Worm (Caenorhabditis elegans): ENCODE data around the gene icap-1.

Gene icap-1

DNA sequence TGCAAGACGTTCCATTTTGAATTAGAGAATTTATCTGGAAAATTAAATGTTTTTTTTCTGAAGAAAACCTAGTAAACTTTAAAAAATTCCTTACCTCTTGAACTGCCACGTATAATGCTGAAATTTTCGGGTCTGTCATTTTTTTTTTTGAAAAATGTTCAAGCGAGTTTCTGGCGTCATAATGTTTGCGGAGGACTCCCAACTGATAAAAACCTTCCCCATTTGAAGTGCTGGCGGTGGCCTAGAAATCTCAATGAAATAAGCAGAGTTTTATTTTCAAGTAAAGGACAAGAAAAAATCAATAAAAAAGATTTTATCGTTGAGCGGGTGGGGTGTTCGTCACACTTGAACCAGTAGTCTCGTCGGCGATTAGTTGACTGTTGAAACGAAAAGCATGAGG is at the start of gene icap-1:
TSS of gene icap-1 (minus strand) at position 272 of the 400 bp plus-strand sequence.
- no peak for TF ChIP-seq unc-62 (GFP tag; optimal IDR thresholded peaks at IDR 0.05)

- TF ChIP-seq unc-62 (GFP tag; optimal IDR thresholded peaks at IDR 0.05) = no peak
Observed at ce11 chrIV:13836290-13836689, 49.5 kb upstream of the icap-1 start, which contains the start of gene H08M01.1. H08M01.1 (minus strand) TSS chrIV:13836390.

- no peak for TF ChIP-seq unc-62 (GFP tag; optimal IDR thresholded peaks at IDR 0.05)
Observed at ce11 chrIV:13834394-13835129, 47.8 kb upstream of the icap-1 start.

DNA sequence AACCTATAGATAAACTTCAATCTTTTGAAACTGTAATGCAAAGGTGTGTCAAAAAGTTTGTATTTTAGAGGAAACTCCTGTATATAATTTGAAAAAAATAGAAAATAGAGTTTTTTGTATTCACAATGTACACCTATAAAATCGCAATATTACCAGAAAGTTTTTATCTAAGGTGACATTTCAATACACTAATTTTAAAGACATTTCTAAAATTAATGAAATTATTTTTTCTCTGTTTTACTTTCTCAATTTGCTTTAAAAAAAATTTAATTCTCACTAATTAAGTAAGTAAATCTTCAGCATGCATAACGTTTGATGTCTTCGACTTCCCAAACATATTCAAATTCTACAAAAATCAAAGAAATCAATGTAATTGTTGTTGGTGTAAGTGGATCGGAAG is 40.8 kb upstream of the icap-1 start, which contains the start of gene rga-5:
TSS of gene rga-5 (plus strand) at position 301 of the 400 bp plus-strand sequence.
- TF ChIP-seq unc-62 (GFP tag; optimal IDR thresholded peaks at IDR 0.05) = no peak

ce11 chrIV:13826363-13826762 is 39.6 kb upstream of the icap-1 start:
- TF ChIP-seq unc-62 (GFP tag; optimal IDR thresholded peaks at IDR 0.05) = no peak

DNA sequence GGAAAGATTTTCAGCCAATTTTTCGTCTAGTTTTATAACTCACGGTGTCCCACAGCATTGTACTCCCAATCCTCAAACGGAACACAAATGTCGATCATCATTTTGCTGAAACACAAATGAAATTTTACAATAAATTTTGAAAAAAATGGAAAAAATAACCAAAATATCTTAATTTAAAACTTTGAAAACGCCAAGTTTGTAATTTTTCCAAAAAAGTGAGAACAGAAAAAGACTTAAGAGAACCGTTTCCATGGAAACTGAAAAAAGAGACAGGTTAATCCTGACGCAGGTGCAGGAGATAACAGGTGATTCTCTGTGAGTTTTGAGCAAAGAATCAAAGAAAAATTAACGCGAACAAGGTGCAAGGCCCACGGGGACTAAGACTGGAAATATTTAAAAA is 34.1 kb upstream of the icap-1 start, which contains the start of gene Y45F10D.15:
TSS of gene Y45F10D.15 (minus strand) at position 101 of the 400 bp plus-strand sequence.
- no peak for TF ChIP-seq unc-62 (GFP tag; optimal IDR thresholded peaks at IDR 0.05)

ce11 chrIV:13807724-13808123 is 21.0 kb upstream of the icap-1 start, which contains the start of gene Y45F10D.14:
Y45F10D.14 (minus strand) TSS chrIV:13807824.
- no peak for TF ChIP-seq unc-62 (GFP tag; optimal IDR thresholded peaks at IDR 0.05)

DNA sequence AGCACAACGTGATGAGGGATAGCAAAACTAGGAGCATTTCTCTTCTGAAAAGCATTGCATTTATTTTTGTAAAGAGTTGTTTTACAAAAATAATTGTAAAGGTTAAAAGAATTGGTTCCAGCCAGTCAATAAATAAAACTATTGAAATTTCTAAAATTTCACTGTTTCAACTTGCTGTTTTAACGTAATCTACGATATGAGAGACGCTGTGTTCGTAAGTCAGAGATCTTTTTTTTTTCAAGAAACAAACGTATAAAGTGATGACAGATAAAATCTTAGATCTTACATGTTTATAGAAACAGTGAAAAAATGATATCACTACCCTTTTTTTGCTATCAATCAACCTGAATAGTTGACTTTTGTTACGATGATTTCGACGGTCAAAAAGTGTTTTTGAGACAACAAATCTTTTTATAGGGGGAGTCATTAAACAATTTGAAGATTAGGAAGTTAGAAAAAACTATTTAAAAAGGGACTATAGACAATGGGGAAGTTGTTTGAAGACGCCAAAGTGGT is 11.2 kb upstream of the icap-1 start, which contains the start of gene Y45F10D.6:
TSS of gene Y45F10D.6 (minus strand) at position 51 of the 516 bp plus-strand sequence.
- TF ChIP-seq unc-62 (GFP tag; optimal IDR thresholded peaks at IDR 0.05) = no peak

DNA sequence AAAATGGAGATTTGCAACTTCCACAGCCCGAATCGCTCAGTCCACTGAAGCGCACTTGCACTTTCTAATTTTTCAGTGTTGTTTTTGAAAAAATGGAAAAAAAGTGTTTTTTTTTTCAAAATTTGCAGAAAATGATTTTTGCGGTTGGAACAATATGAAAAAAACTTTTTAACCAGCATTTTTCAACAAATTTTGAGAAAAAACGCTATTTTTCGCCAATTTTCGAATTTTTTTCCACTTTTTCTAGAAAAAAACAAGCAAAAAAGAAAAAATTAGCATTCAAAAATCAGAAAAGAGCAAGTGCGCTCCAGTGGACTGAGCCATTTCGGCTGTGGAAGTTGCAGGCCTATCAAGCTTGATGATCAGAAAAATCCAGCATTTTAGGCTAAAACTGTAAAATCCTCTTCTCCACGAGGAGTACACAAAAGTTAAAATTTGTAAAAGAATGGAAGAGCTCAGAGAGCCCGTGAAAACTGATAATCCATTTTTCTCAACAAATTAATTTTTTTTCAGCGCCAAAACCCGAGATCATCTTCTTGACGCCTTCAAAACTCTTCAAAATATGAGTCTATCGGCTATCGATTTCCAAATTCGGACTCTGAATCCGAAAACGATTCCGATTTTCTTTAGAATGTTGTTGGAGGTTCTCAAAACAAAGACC is 8.6 kb upstream of the icap-1 start:
- TF ChIP-seq unc-62 (GFP tag; optimal IDR thresholded peaks at IDR 0.05) = no peak

DNA sequence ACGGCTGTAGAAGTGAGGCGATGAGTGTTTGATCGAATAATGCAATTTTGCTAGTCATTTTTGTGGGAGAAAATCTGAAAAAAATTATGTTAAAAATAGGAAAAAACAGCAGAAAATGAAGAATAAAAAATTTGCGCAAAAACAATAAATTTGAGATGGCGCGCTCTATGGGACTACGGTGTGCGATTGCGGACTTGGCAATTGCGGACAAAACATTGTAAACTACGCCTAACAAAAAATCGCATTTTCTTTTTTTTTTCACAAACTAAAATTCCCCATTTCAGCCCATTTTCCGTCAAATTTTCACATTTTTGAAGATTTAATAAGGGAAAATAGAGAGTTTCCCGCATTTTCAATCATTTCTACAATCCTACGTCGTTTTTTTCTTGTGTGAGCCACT is 1.9 kb upstream of the icap-1 start, which contains the start of the genes sas-6 and Y45F10D.7:
TSS of gene sas-6 (minus strand) at position 80 of the 400 bp plus-strand sequence.
TSS of gene Y45F10D.7 (plus strand) at position 256 of the 400 bp plus-strand sequence.
- TF ChIP-seq unc-62 (GFP tag; optimal IDR thresholded peaks at IDR 0.05) = no peak

DNA sequence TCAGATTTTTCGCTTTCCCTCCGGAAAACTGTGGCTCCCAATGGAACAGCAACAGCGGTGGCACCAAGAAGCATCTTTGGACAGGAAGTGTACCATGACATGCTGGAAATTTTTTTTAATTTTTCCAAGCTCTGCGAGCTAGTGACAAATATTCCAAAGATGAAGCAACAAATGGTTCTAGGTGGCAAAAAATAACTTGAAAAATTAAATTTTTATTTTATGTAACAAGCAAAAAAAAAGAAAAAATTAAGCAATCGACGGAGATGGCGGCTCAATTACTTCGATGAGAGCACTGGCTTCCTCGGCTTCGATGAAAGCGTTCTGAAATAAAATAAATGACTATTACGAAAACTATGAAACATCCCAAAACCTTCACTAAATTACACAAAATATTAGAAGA is 1.2 kb downstream of the icap-1 start, which contains the start of gene lact-9:
TSS of gene lact-9 (minus strand) at position 101 of the 400 bp plus-strand sequence.
- TF ChIP-seq unc-62 (GFP tag; optimal IDR thresholded peaks at IDR 0.05) = no peak

ce11 chrIV:13784774-13785173 is 2.0 kb downstream of the icap-1 start:
- TF ChIP-seq unc-62 (GFP tag; optimal IDR thresholded peaks at IDR 0.05) = no peak

- TF ChIP-seq unc-62 (GFP tag; optimal IDR thresholded peaks at IDR 0.05) = no peak
Observed at ce11 chrIV:13783237-13784012, 3.3 kb downstream of the icap-1 start, which contains the start of gene iscu-1. iscu-1 (plus strand) TSS chrIV:13783962.

DNA sequence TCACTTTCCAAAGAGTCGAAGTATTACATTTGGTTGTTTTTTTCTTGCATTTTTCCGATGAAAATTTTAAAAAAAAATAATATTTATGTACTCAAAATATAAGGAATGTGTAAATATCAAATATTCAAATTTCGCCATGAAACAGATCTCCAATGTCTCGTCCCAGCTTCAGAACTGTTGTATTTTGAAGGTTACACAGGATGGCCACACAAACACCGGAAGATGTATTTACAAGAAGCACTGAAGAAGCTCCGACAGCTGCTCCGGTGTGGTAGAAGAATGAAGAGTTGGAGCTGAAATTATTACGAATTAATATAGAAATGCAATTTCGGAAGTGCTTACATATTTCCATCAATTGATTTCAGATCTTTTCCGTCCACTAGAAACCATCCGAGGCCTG is 4.4 kb downstream of the icap-1 start:
- no peak for TF ChIP-seq unc-62 (GFP tag; optimal IDR thresholded peaks at IDR 0.05)

- no peak for TF ChIP-seq unc-62 (GFP tag; optimal IDR thresholded peaks at IDR 0.05)
Observed at ce11 chrIV:13778710-13779109, 8.1 kb downstream of the icap-1 start, which contains the start of gene gly-10. gly-10 (plus strand) TSS chrIV:13779096.
